Fruit fly (Drosophila melanogaster): ENCODE results near the gene CG17032.

DNA sequence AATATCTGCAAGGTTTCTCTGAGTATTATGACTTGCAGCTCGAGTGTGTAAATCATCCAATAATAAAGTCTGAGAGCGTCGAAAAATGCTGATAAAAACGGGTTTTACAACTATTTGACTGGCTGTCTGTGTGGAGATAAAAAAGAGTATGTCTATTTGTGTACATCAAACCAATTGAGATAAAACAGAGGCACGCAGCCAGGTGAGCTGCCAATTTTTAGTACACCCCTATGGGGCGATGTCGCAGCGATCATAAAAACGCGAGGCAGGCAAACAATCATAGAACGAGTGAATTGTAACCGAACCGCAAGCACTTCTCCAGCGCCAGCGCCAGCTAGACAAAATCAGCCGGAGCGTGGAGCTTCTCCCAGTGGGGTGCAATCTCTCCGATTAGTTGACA, 21.3 kb downstream of the CG17032 start, which contains the start of gene CG17027:
- no peak for TF ChIP-seq CG6808 (GFP tag; optimal IDR thresholded peaks at IDR 0.05)
- TF ChIP-seq CG16779 (tag; optimal IDR thresholded peaks at IDR 0.05): no peak
- TF ChIP-seq fkh (GFP tag; optimal IDR thresholded peaks at IDR 0.05): peak; percentile 51
- TF ChIP-seq esn (GFP tag; optimal IDR thresholded peaks at IDR 0.05): no peak
- no peak for TF ChIP-seq net (GFP tag; optimal IDR thresholded peaks at IDR 0.05)
- TF ChIP-seq CG11294 (GFP tag; IDR thresholded peaks at IDR 0.05): no peak
